Worm (Caenorhabditis elegans): ENCODE measurements around the gene ldb-1.

The ldb-1 gene

ce11 chrX:11061904-11062303 is 33.2 kb downstream of the ldb-1 start, which contains the start of gene lpr-5:
TSS of gene lpr-5 (plus strand) at chrX:11062123.
- no peak for TF ChIP-seq mxl-2 (GFP tag; conservative IDR thresholded peaks at IDR 0.05)
- TF ChIP-seq mdt-29 (GFP tag; IDR thresholded peaks at IDR 0.05), result no peak
- no peak for TF ChIP-seq lsy-2 (tag; optimal IDR thresholded peaks at IDR 0.05)
- TF ChIP-seq Y48G9A.11 (GFP tag; IDR thresholded peaks at IDR 0.05), result no peak
- TF ChIP-seq ceh-82 (tag; optimal IDR thresholded peaks at IDR 0.05), result no peak
- TF ChIP-seq mep-1 (tag; optimal IDR thresholded peaks at IDR 0.05), result no peak
- no peak for TF ChIP-seq Y5F2A.4 (GFP tag; optimal IDR thresholded peaks at IDR 0.05)
- no peak for TF ChIP-seq dpl-1 (GFP tag; optimal IDR thresholded peaks at IDR 0.05)
- TF ChIP-seq lin-1 (GFP tag; IDR thresholded peaks at IDR 0.05), result no peak
- no peak for TF ChIP-seq vab-7 (GFP tag; IDR thresholded peaks at IDR 0.05)
- no peak for TF ChIP-seq sdz-12 (GFP tag; optimal IDR thresholded peaks at IDR 0.05)
- TF ChIP-seq egl-43 (GFP tag; IDR thresholded peaks at IDR 0.05), result no peak
- TF ChIP-seq skn-1 (tag; optimal IDR thresholded peaks at IDR 0.05), result no peak
- TF ChIP-seq nhr-76 (tag; optimal IDR thresholded peaks at IDR 0.05), result no peak

- no peak for TF ChIP-seq rbr-2 (tag; optimal IDR thresholded peaks at IDR 0.05)
- peak; percentile 34; the same call in 1 of the 2 replicates for TF ChIP-seq egl-43 (GFP tag; IDR thresholded peaks at IDR 0.05)
- TF ChIP-seq zfp-2 (tag; optimal IDR thresholded peaks at IDR 0.05), result no peak
- peak; percentile 19 for TF ChIP-seq nhr-28 (tag; optimal IDR thresholded peaks at IDR 0.05)
- no peak for TF ChIP-seq hif-1 (tag; optimal IDR thresholded peaks at IDR 0.05)
- TF ChIP-seq hlh-11 (tag; optimal IDR thresholded peaks at IDR 0.05), result peak; percentile 52
- TF ChIP-seq daf-12 (tag; optimal IDR thresholded peaks at IDR 0.05), result no peak
- peak in 1 of 2 experiments; percentile 91 for TF ChIP-seq unc-62 (GFP tag; optimal IDR thresholded peaks at IDR 0.05 in 1 of 2)
- no peak for TF ChIP-seq unc-62 (tag; optimal IDR thresholded peaks at IDR 0.05)
- TF ChIP-seq mes-2 (tag; optimal IDR thresholded peaks at IDR 0.05; ENCODE audit: poor library complexity, severe bottlenecking), result no peak
Measured at ce11 chrX:11064799-11065198, 36.1 kb downstream of the ldb-1 start, which contains the start of gene lpr-4. TSS of gene lpr-4 (plus strand) at chrX:11065126.

ce11 chrX:11067256-11067655 is 38.5 kb downstream of the ldb-1 start:
- TF ChIP-seq nhr-6 (tag; optimal IDR thresholded peaks at IDR 0.05) (no peak), nhr-10 (tag; optimal IDR thresholded peaks at IDR 0.05) (no peak), vab-7 (GFP tag; IDR thresholded peaks at IDR 0.05) (no peak), madf-5 (GFP tag; IDR thresholded peaks at IDR 0.05) (no peak)

DNA sequence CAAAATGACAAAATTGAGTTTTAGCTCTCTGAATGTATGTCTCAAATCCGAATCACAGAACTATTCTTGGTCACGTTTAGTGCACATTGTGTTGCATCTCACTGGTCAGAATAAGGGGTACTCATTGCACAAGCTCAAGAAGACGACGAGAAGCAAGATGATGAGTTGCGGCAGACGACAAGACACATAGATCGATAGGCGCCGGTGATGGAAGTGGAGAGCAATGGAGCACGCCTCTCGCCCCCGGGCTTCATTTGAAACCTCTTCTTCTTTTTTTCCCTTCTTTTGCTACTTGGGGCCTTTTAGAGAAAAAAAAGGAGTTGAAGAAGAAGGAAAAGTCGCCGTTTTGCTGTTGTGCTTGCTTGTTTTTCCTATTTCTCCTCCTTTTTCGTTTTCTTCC is 39.6 kb downstream of the ldb-1 start, which contains the start of gene apt-9:
TSS of gene apt-9 (plus strand) at position 194 of the 400 bp plus-strand sequence.
- TF ChIP-seq Y48G9A.11 (GFP tag; IDR thresholded peaks at IDR 0.05), result no peak
- TF ChIP-seq nhr-25 (tag; optimal IDR thresholded peaks at IDR 0.05; ENCODE audit: borderline replicate concordance, insufficient read depth), result no peak
- TF ChIP-seq mdl-1 (tag; optimal IDR thresholded peaks at IDR 0.05), result peak in 1 of 2 experiments; percentile 26
- no peak for TF ChIP-seq lim-7 (GFP tag; IDR thresholded peaks at IDR 0.05)
- TF ChIP-seq ceh-82 (tag; optimal IDR thresholded peaks at IDR 0.05), result no peak
- TF ChIP-seq ceh-28 (tag; optimal IDR thresholded peaks at IDR 0.05), result peak; percentile 16
- peak in 1 of 2 experiments; percentile 50 for TF ChIP-seq lsy-2 (tag; optimal IDR thresholded peaks at IDR 0.05)
- no peak for TF ChIP-seq F44E2.7 (GFP tag; IDR thresholded peaks at IDR 0.05)
- TF ChIP-seq Y5F2A.4 (GFP tag; optimal IDR thresholded peaks at IDR 0.05), result no peak
- no peak for TF ChIP-seq nhr-10 (tag; optimal IDR thresholded peaks at IDR 0.05)
- TF ChIP-seq D1046.2 (GFP tag; IDR thresholded peaks at IDR 0.05), result no peak
- 0 out of 2 replicates have a peak, but pooled peaks have one; percentile 18 for TF ChIP-seq vab-7 (GFP tag; IDR thresholded peaks at IDR 0.05)
- peak; percentile 51; the same call in 1 of the 2 replicates for TF ChIP-seq ctbp-1 (GFP tag; IDR thresholded peaks at IDR 0.05)
- peak in 1 of 2 experiments; percentile 92 for TF ChIP-seq unc-62 (GFP tag; optimal IDR thresholded peaks at IDR 0.05 in 1 of 2)
- TF ChIP-seq unc-62 (tag; optimal IDR thresholded peaks at IDR 0.05), result no peak
- no peak for TF ChIP-seq F37D6.2 (tag; optimal IDR thresholded peaks at IDR 0.05)
- TF ChIP-seq hmg-1.1 (GFP tag; IDR thresholded peaks at IDR 0.05), result peak; percentile 64; the same call in 1 of the 2 replicates
- no peak for TF ChIP-seq T26A8.4 (GFP tag; IDR thresholded peaks at IDR 0.05)
- peak; percentile 54 for TF ChIP-seq rbr-2 (tag; optimal IDR thresholded peaks at IDR 0.05)
- TF ChIP-seq nhr-237 (tag; optimal IDR thresholded peaks at IDR 0.05), result no peak
- TF ChIP-seq fkh-10 (GFP tag; optimal IDR thresholded peaks at IDR 0.05), result peak; percentile 58
- no peak for TF ChIP-seq F26F4.8 (GFP tag; conservative IDR thresholded peaks at IDR 0.05)
- TF ChIP-seq set-16 (GFP tag; IDR thresholded peaks at IDR 0.05), result peak; percentile 17; the same call in 1 of the 2 replicates
- no peak for TF ChIP-seq zip-2 (tag; optimal IDR thresholded peaks at IDR 0.05)
- TF ChIP-seq ceh-20 (GFP tag; IDR thresholded peaks at IDR 0.05), result peak; percentile 43; the same call in 1 of the 2 replicates
- TF ChIP-seq mep-1 (tag; optimal IDR thresholded peaks at IDR 0.05), result peak; percentile 47
- TF ChIP-seq tag-97 (GFP tag; IDR thresholded peaks at IDR 0.05), result no peak
